Fruit fly (Drosophila melanogaster) whole organism, embryonic: ENCODE results near the gene CG2681.
A peak's percentile ranks its signal among the peaks of the same experiment; 100 is the strongest.

ENCODE experiments used
- Aef1 ChIP-seq: fragments of 200-800 bp; sonication (Bioruptor generic); IDR thresholded peaks from 3 replicates; pipeline ENCODE4 v1.3.6; 2022; ENCODE audit warnings: missing biosample characterization, missing genetic modification characterization
- BEAF-32 ChIP-seq: fragments of 200-800 bp; sonication (Bioruptor generic); optimal IDR thresholded peaks from 3 replicates; lab custom pipeline; 2017; ENCODE audit warnings: missing biosample characterization, missing genetic modification characterization, mild to moderate bottlenecking, moderate library complexity, missing genetic modification reagents
- CG10543 ChIP-seq: fragments of 200-800 bp; sonication (Bioruptor generic); optimal IDR thresholded peaks from 3 replicates; lab custom pipeline; 2017; ENCODE audit warnings: missing biosample characterization, mild to moderate bottlenecking, missing genetic modification characterization, moderate library complexity
- CG11695 ChIP-seq: fragments of 200-800 bp; sonication (Bioruptor generic); IDR thresholded peaks from 3 replicates; pipeline ENCODE4 v1.3.6; 2022; ENCODE audit warnings: missing biosample characterization, missing genetic modification characterization
- CG12744 ChIP-seq: fragments of 200-800 bp; sonication (Bioruptor generic); optimal IDR thresholded peaks from 2 replicates; lab custom pipeline; 2016; ENCODE audit warnings: missing biosample characterization, missing genetic modification characterization
- CG13424 ChIP-seq: fragments of 200-800 bp; sonication (Bioruptor generic); optimal IDR thresholded peaks from 2 replicates; lab custom pipeline; 2019; ENCODE audit warnings: missing biosample characterization, mild to moderate bottlenecking, missing genetic modification characterization, moderate library complexity
- CG13775 ChIP-seq: fragments of 200-800 bp; sonication (Bioruptor generic); optimal IDR thresholded peaks from 3 replicates; lab custom pipeline; 2017; ENCODE audit warnings: missing biosample characterization, mild to moderate bottlenecking, missing genetic modification characterization
- CG13894 ChIP-seq: fragments of 200-800 bp; sonication (Bioruptor generic); optimal IDR thresholded peaks from 3 replicates; lab custom pipeline; 2018; ENCODE audit warnings: missing biosample characterization, mild to moderate bottlenecking, missing genetic modification characterization, moderate library complexity
- CG1603 ChIP-seq: fragments of 200-800 bp; sonication (Bioruptor generic); optimal IDR thresholded peaks from 2 replicates; lab custom pipeline; 2019; ENCODE audit warnings: missing biosample characterization, mild to moderate bottlenecking, missing genetic modification characterization, moderate library complexity
- CG1647 ChIP-seq: fragments of 200-800 bp; sonication (Bioruptor generic); optimal IDR thresholded peaks from 3 replicates; lab custom pipeline; 2016; ENCODE audit warnings: missing biosample characterization, missing genetic modification characterization
- CG16815 ChIP-seq: fragments of 200-800 bp; sonication (Bioruptor generic); optimal IDR thresholded peaks from 3 replicates; lab custom pipeline; 2017; ENCODE audit warnings: missing biosample characterization, mild to moderate bottlenecking, missing genetic modification characterization
- CG17186 ChIP-seq: fragments of 200-800 bp; sonication (Bioruptor generic); optimal IDR thresholded peaks from 3 replicates; lab custom pipeline; 2017; ENCODE audit warnings: missing biosample characterization, missing genetic modification reagents, missing genetic modification characterization
- CG1792 ChIP-seq: fragments of 200-800 bp; sonication (Bioruptor generic); optimal IDR thresholded peaks from 2 replicates; lab custom pipeline; 2016; ENCODE audit warnings: missing biosample characterization, missing genetic modification characterization
- CG2202 ChIP-seq: fragments of 200-800 bp; sonication (Bioruptor generic); optimal IDR thresholded peaks from 2 replicates; lab custom pipeline; 2018; ENCODE audit warnings: missing biosample characterization, mild to moderate bottlenecking, missing genetic modification characterization
- CG2678 ChIP-seq: fragments of 200-800 bp; sonication (Bioruptor generic); optimal IDR thresholded peaks from 3 replicates; lab custom pipeline; 2019; ENCODE audit warnings: missing biosample characterization, mild to moderate bottlenecking, missing genetic modification characterization, moderate library complexity
- CG3838 ChIP-seq: fragments of 200-800 bp; sonication (Bioruptor generic); optimal IDR thresholded peaks from 3 replicates; lab custom pipeline; 2016; ENCODE audit warnings: missing biosample characterization, missing genetic modification characterization
- CG4707 ChIP-seq: fragments of 200-800 bp; sonication (Bioruptor generic); optimal IDR thresholded peaks from 2 replicates; lab custom pipeline; 2018; ENCODE audit warnings: missing biosample characterization, mild to moderate bottlenecking, missing genetic modification characterization, moderate library complexity
- CG4730 ChIP-seq: fragments of 200-800 bp; sonication (Bioruptor generic); IDR thresholded peaks from 2 replicates; pipeline ENCODE4 v1.3.6; 2022; ENCODE audit warnings: missing biosample characterization, missing genetic modification characterization
- CG8089 ChIP-seq: fragments of 200-800 bp; sonication (Bioruptor generic); optimal IDR thresholded peaks from 3 replicates; lab custom pipeline; 2016; ENCODE audit warnings: missing biosample characterization, missing genetic modification characterization
- CG8765 ChIP-seq: fragments of 200-800 bp; sonication (Bioruptor generic); IDR thresholded peaks from 2 replicates; pipeline ENCODE4 v1.3.6; 2022; ENCODE audit warnings: missing biosample characterization, missing genetic modification characterization
- CG8924 ChIP-seq: fragments of 200-800 bp; optimal IDR thresholded peaks from 3 replicates; lab custom pipeline; 2019; ENCODE audit warnings: missing biosample characterization, mild to moderate bottlenecking, missing genetic modification characterization, moderate library complexity
- CG9437 ChIP-seq: fragments of 200-800 bp; sonication (Bioruptor generic); optimal IDR thresholded peaks from 2 replicates; lab custom pipeline; 2018; ENCODE audit warnings: missing biosample characterization, mild to moderate bottlenecking, missing genetic modification characterization
- CG9727 ChIP-seq: fragments of 200-800 bp; sonication (Bioruptor generic); optimal IDR thresholded peaks from 3 replicates; lab custom pipeline; 2017; ENCODE audit warnings: missing biosample characterization, mild to moderate bottlenecking, missing genetic modification characterization
- CG9932 ChIP-seq: fragments of 200-800 bp; sonication (Bioruptor generic); IDR thresholded peaks from 2 replicates; pipeline ENCODE4 v1.3.6; 2022; ENCODE audit warnings: missing biosample characterization, missing genetic modification characterization
- Deaf1 ChIP-seq: fragments of 200-800 bp; optimal IDR thresholded peaks from 3 replicates; lab custom pipeline; 2019; ENCODE audit warnings: missing biosample characterization, mild to moderate bottlenecking, missing genetic modification characterization, moderate library complexity
- E2f1 ChIP-seq: fragments of 200-800 bp; sonication (Bioruptor generic); IDR thresholded peaks from 2 replicates; pipeline ENCODE4 v1.3.6; 2022; ENCODE audit warnings: missing biosample characterization, missing genetic modification characterization
- E2f2 ChIP-seq: fragments of 200-800 bp; sonication (Bioruptor generic); IDR thresholded peaks from 2 replicates; pipeline ENCODE4 v1.3.6; 2022; ENCODE audit warnings: missing biosample characterization, missing genetic modification characterization
- GATAe ChIP-seq: fragments of 200-800 bp; sonication (Bioruptor generic); conservative IDR thresholded peaks from 2 replicates; pipeline ENCODE4 v1.3.6; 2022; ENCODE audit warnings: missing biosample characterization, missing genetic modification characterization
- Gsc ChIP-seq: fragments of 200-800 bp; sonication (Bioruptor generic); IDR thresholded peaks from 2 replicates; pipeline ENCODE4 v1.3.6; 2022; ENCODE audit warnings: missing biosample characterization, missing genetic modification characterization
- HmgZ ChIP-seq: fragments of 200-800 bp; sonication (Bioruptor generic); optimal IDR thresholded peaks from 2 replicates; lab custom pipeline; 2018; ENCODE audit warnings: missing biosample characterization, mild to moderate bottlenecking, missing genetic modification characterization
- Hmx ChIP-seq: fragments of 200-800 bp; sonication (Bioruptor generic); optimal IDR thresholded peaks from 2 replicates; lab custom pipeline; 2016; ENCODE audit warnings: missing biosample characterization, missing genetic modification characterization
- Med ChIP-seq: fragments of 200-800 bp; sonication (Bioruptor generic); peaks from one replicate; lab custom pipeline; 2016; ENCODE audit warnings: missing biosample characterization, missing genetic modification characterization, mild to moderate bottlenecking, inconsistent platforms, moderate library complexity
- Nf-YC ChIP-seq: fragments of 200-800 bp; optimal IDR thresholded peaks from 3 replicates; lab custom pipeline; 2019; ENCODE audit warnings: missing biosample characterization, mild to moderate bottlenecking, missing genetic modification characterization, moderate library complexity
- Poxn ChIP-seq: fragments of 200-800 bp; sonication (Bioruptor generic); IDR thresholded peaks from 2 replicates; pipeline ENCODE4 v1.3.6; 2022; ENCODE audit warnings: missing biosample characterization, missing genetic modification characterization
- Ravus ChIP-seq: fragments of 200-800 bp; sonication (Bioruptor generic); IDR thresholded peaks from 2 replicates; pipeline ENCODE4 v1.3.6; 2022; ENCODE audit warnings: missing biosample characterization, missing genetic modification characterization
- Sry-δ ChIP-seq: fragments of 200-800 bp; sonication (Bioruptor generic); optimal IDR thresholded peaks from 2 replicates; lab custom pipeline; 2016; ENCODE audit warnings: missing biosample characterization, missing genetic modification characterization
- Usf ChIP-seq: fragments of 200-800 bp; sonication (Bioruptor generic); optimal IDR thresholded peaks from 2 replicates; lab custom pipeline; 2017; ENCODE audit warnings: missing genotype, missing biosample characterization, missing genetic modification characterization
- btn ChIP-seq: fragments of 200-800 bp; sonication (Bioruptor generic); optimal IDR thresholded peaks from 2 replicates; lab custom pipeline; 2016; ENCODE audit warnings: missing biosample characterization, missing genetic modification characterization
- cato ChIP-seq: fragments of 200-800 bp; sonication (Bioruptor generic); optimal IDR thresholded peaks from 2 replicates; lab custom pipeline; 2016; ENCODE audit warnings: missing biosample characterization, missing genetic modification characterization, borderline replicate concordance
- chm ChIP-seq: fragments of 200-800 bp; sonication (Bioruptor generic); IDR thresholded peaks from 2 replicates; pipeline ENCODE4 v1.3.6; 2022; ENCODE audit warnings: missing biosample characterization, missing genetic modification characterization
- crp ChIP-seq, 2 experiments: fragments of 200-800 bp; sonication (Bioruptor generic); optimal IDR thresholded peaks; 2 replicates in 1 of 2; 3 replicates in 1 of 2; lab custom pipeline; 2017; ENCODE audit warnings: missing biosample characterization in 2 of 2, missing genetic modification characterization in 2 of 2, mild to moderate bottlenecking in 1 of 2, moderate library complexity in 1 of 2
- fd64A ChIP-seq: fragments of 200-800 bp; sonication (Bioruptor generic); optimal IDR thresholded peaks from 3 replicates; lab custom pipeline; 2018; ENCODE audit warnings: missing biosample characterization, mild to moderate bottlenecking, missing genetic modification characterization
- ind ChIP-seq: fragments of 200-800 bp; sonication (Bioruptor generic); optimal IDR thresholded peaks from 3 replicates; lab custom pipeline; 2016; ENCODE audit warnings: missing biosample characterization, missing genetic modification characterization
- lmd ChIP-seq: fragments of 200-800 bp; sonication (Bioruptor generic); IDR thresholded peaks from 2 replicates; pipeline ENCODE4 v1.3.6; 2022; ENCODE audit warnings: missing biosample characterization, missing genetic modification characterization
- nmo ChIP-seq: fragments of 200-800 bp; sonication (Bioruptor generic); optimal IDR thresholded peaks from 2 replicates; lab custom pipeline; 2018; ENCODE audit warnings: missing biosample characterization, mild to moderate bottlenecking, missing genetic modification characterization, moderate library complexity
- odd ChIP-seq: fragments of 200-800 bp; sonication (Bioruptor generic); optimal IDR thresholded peaks from 2 replicates; lab custom pipeline; 2017; ENCODE audit warnings: missing biosample characterization, mild to moderate bottlenecking, missing genetic modification characterization
- pzg ChIP-seq: fragments of 200-800 bp; sonication (Bioruptor generic); optimal IDR thresholded peaks from 3 replicates; lab custom pipeline; 2018; ENCODE audit warnings: missing biosample characterization, mild to moderate bottlenecking, missing genetic modification characterization, moderate library complexity
- stwl ChIP-seq: fragments of 200-800 bp; sonication (Bioruptor generic); optimal IDR thresholded peaks from 3 replicates; lab custom pipeline; 2018; ENCODE audit warnings: missing biosample characterization, mild to moderate bottlenecking, missing genetic modification characterization, moderate library complexity
- trem ChIP-seq: fragments of 200-800 bp; optimal IDR thresholded peaks from 3 replicates; lab custom pipeline; 2019; ENCODE audit warnings: missing biosample characterization, mild to moderate bottlenecking, missing genetic modification characterization, moderate library complexity
- vfl ChIP-seq: fragments of 200-800 bp; sonication (Bioruptor generic); optimal IDR thresholded peaks from 2 replicates; lab custom pipeline; 2016; ENCODE audit warnings: missing biosample characterization, missing genetic modification characterization
- vvl ChIP-seq: fragments of 200-800 bp; sonication (Bioruptor generic); IDR thresholded peaks from 2 replicates; pipeline ENCODE4 v1.3.6; 2022; ENCODE audit warnings: missing biosample characterization, missing genetic modification characterization
- wor ChIP-seq: fragments of 200-800 bp; sonication (Bioruptor generic); IDR thresholded peaks from 2 replicates; pipeline ENCODE4 v1.3.6; 2022; ENCODE audit warnings: missing biosample characterization, missing genetic modification characterization

Gene CG2681

dm6 chrX:2738663-2739062 lies 30.2 kb downstream of the CG2681 start, which contains the start of gene crm (continued):
- TF ChIP-seq CG3838 (GFP tag; lab: Kevin White, UChicago), result no peak
- TF ChIP-seq wor (GFP tag; lab: Robert Waterston, UW), result no peak
- TF ChIP-seq CG2678 (tag; lab: Kevin White, UChicago), result no peak
- no peak for TF ChIP-seq CG8765
- no peak for TF ChIP-seq CG11695 (GFP tag; lab: Robert Waterston, UW)
- no peak for TF ChIP-seq Ravus (GFP tag; lab: Robert Waterston, UW)
- TF ChIP-seq CG8089 (GFP tag; lab: Kevin White, UChicago), result no peak
- no peak for TF ChIP-seq btn (GFP tag; lab: Kevin White, UChicago)
- TF ChIP-seq Usf, result no peak
- TF ChIP-seq CG1603 (tag; lab: Kevin White, UChicago), result no peak
- no peak for TF ChIP-seq Hmx (GFP tag; lab: Kevin White, UChicago)
- no peak for TF ChIP-seq CG4707 (GFP tag; lab: Kevin White, UChicago)
- no peak for TF ChIP-seq CG13775 (GFP tag; lab: Kevin White, UChicago)
- TF ChIP-seq CG4730, result no peak
- peak; percentile 20 for TF ChIP-seq BEAF-32
- TF ChIP-seq Gsc (GFP tag; lab: Robert Waterston, UW), result no peak
- TF ChIP-seq E2f2 (GFP tag; lab: Robert Waterston, UW), result peak; percentile 29; the same call in 1 of the 2 replicates
- no peak for TF ChIP-seq Deaf1 (tag; lab: Kevin White, UChicago)
- no peak for TF ChIP-seq CG1647
- TF ChIP-seq Aef1 (GFP tag; lab: Robert Waterston, UW), result no peak
- TF ChIP-seq trem (tag; lab: Kevin White, UChicago), result peak; percentile 30
- TF ChIP-seq lmd (GFP tag; lab: Robert Waterston, UW), result no peak
- no peak for TF ChIP-seq CG1792 (GFP tag; lab: Kevin White, UChicago)
- no peak for TF ChIP-seq ind (GFP tag; lab: Kevin White, UChicago)
- no peak for TF ChIP-seq GATAe (GFP tag; lab: Robert Waterston, UW)
- TF ChIP-seq CG9727 (GFP tag; lab: Kevin White, UChicago), result no peak
- TF ChIP-seq CG9437 (GFP tag; lab: Kevin White, UChicago), result no peak
- peak; percentile 15 for TF ChIP-seq HmgZ (tag; lab: Kevin White, UChicago)
- no peak for TF ChIP-seq CG2202 (tag; lab: Kevin White, UChicago)
- no peak for TF ChIP-seq stwl
- TF ChIP-seq chm, result no peak
- no peak for TF ChIP-seq Sry-δ
- TF ChIP-seq Nf-YC (tag; lab: Kevin White, UChicago), result no peak
- no peak for TF ChIP-seq odd (GFP tag; lab: Kevin White, UChicago)
- no peak for TF ChIP-seq nmo
- peak; percentile 45 for TF ChIP-seq Med (GFP tag; lab: Kevin White, UChicago)
- no peak for TF ChIP-seq cato (GFP tag; lab: Kevin White, UChicago)
- peak in 1 of 2 experiments; percentile 45 for TF ChIP-seq crp (GFP tag; optimal IDR thresholded peaks at IDR 0.05; lab: Kevin White, UChicago)
- TF ChIP-seq CG12744, result no peak
- TF ChIP-seq CG13424 (tag; lab: Kevin White, UChicago), result no peak
- TF ChIP-seq fd64A (GFP tag; lab: Kevin White, UChicago), result no peak
- peak; percentile 99 for TF ChIP-seq CG17186
- TF ChIP-seq CG16815, result no peak
- TF ChIP-seq pzg (GFP tag; lab: Kevin White, UChicago), result peak; percentile 54
- TF ChIP-seq vvl (GFP tag; lab: Robert Waterston, UW), result peak; percentile 65
- no peak for TF ChIP-seq CG8924
- TF ChIP-seq CG9932, result no peak
- TF ChIP-seq vfl (GFP tag; lab: Kevin White, UChicago), result no peak
- no peak for TF ChIP-seq CG10543 (GFP tag; lab: Kevin White, UChicago)
- TF ChIP-seq E2f1 (GFP tag; lab: Robert Waterston, UW), result no peak
- TF ChIP-seq CG13894, result no peak
- no peak for TF ChIP-seq Poxn
